Worm (Caenorhabditis elegans): ENCODE results near the gene str-227.

ce11 chrV:3523262-3523661 lies 5.3 kb downstream of the str-227 start, which contains the start of gene irg-1:
- TF ChIP-seq T22C8.4 (GFP tag; IDR thresholded peaks at IDR 0.05) (no peak), ztf-23 (GFP tag; IDR thresholded peaks at IDR 0.05) (no peak), med-1 (GFP tag; optimal IDR thresholded peaks at IDR 0.05; ENCODE audit: insufficient read depth) (no peak), ref-1 (GFP tag; conservative IDR thresholded peaks at IDR 0.05) (no peak), cog-1 (tag; optimal IDR thresholded peaks at IDR 0.05) (no peak), tab-1 (GFP tag; IDR thresholded peaks at IDR 0.05) (no peak), ztf-29 (GFP tag; IDR thresholded peaks at IDR 0.05) (no peak), flt-1 (GFP tag; IDR thresholded peaks at IDR 0.05) (no peak), klf-2 (GFP tag; conservative IDR thresholded peaks at IDR 0.05) (no peak)

All from whole organism, midembryonic.